Worm (Caenorhabditis elegans): ENCODE data around the gene pals-38.

The pals-38 gene

DNA sequence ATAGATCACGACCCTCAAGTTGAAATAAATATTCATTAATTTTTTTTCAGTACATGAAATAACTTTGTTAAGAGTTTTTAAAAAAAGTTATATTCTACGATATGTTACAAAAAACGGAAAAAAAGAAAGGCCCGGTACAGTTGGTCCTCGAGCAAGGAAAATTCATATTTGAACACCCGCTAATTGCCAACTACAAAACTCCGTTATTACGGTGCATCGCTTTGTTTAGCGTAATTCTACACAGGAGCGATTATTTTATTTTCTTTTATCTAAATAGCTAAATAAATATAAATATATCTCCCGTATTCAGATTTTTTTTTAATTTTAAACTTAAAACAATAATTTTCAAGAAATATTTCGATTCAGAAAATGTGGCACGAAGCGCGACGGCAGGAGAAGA, 3.6 kb upstream of the pals-38 start, which contains the start of gene F28C1.1:
Gene F28C1.1, plus strand, starts transcription at position 365 of the 400 bp plus-strand sequence.
- TF ChIP-seq hlh-13 (GFP tag; optimal IDR thresholded peaks at IDR 0.05), result no peak
- TF ChIP-seq ceh-24 (tag; optimal IDR thresholded peaks at IDR 0.05), result no peak
- no peak for TF ChIP-seq Y22D7AL.16 (tag; optimal IDR thresholded peaks at IDR 0.05)
- TF ChIP-seq elt-2 (tag; optimal IDR thresholded peaks at IDR 0.05), result peak; percentile 11

DNA sequence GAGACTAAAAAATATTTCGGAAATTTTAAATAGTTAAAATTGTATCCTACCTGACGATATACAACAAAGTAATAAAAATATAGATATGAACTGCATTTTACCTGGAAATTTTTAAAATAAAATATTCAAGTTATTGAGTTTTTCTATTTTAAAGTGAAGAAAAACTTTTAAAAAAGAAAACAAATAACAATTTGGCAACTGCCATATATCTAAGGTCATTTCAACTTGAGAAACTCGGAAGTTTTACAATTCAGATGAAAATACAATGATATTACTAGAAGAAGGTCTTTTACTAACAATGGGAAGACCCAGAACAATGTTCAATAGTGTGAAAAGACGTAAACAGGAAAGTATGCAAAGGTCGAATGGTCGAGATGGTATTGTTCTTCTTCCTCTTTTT, 3.1 kb upstream of the pals-38 start, which contains the start of gene C54D10.10:
Gene C54D10.10, minus strand, starts transcription at position 101 of the 400 bp plus-strand sequence.
- TF ChIP-seq dmd-4 (tag; optimal IDR thresholded peaks at IDR 0.05; ENCODE audit: borderline replicate concordance), result no peak
- TF ChIP-seq syd-9 (tag; optimal IDR thresholded peaks at IDR 0.05), result no peak
- no peak for TF ChIP-seq lim-6 (tag; optimal IDR thresholded peaks at IDR 0.05)
- no peak for TF ChIP-seq mec-3 (tag; optimal IDR thresholded peaks at IDR 0.05; ENCODE audit: borderline replicate concordance)
- TF ChIP-seq F13H6.1 (tag; optimal IDR thresholded peaks at IDR 0.05), result no peak
- TF ChIP-seq fkh-10 (GFP tag; optimal IDR thresholded peaks at IDR 0.05), result no peak
- no peak for TF ChIP-seq ceh-30 (tag; optimal IDR thresholded peaks at IDR 0.05)
- no peak for TF ChIP-seq nhr-11 (tag; optimal IDR thresholded peaks at IDR 0.05)
- no peak for TF ChIP-seq pha-2 (tag; optimal IDR thresholded peaks at IDR 0.05)
- no peak for TF ChIP-seq elt-2 (tag; optimal IDR thresholded peaks at IDR 0.05)
- no peak for TF ChIP-seq ceh-48 (tag; optimal IDR thresholded peaks at IDR 0.05)
- no peak for TF ChIP-seq ceh-24 (tag; optimal IDR thresholded peaks at IDR 0.05)

DNA sequence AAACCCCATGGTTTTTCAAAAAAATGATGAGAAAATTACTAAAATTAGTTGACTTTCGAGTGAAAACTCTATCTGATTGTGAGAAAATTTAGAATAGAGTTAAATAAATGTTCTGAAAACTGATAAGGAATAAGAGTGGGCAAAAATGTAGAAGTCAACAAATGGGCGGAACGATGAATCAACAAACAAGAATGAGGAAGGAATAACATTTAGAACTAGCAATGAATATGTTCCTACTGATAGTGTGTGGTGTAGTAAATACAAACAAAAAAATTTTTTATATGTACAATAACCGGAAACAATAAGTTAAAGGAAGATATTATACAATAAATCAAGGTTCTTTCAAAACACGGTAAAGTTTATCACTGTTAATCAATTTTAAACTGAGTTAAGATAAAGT, 3.0 kb downstream of the pals-38 start, which contains the start of gene pals-39:
Gene pals-39, minus strand, starts transcription at position 101 of the 400 bp plus-strand sequence.
- no peak for TF ChIP-seq fax-1 (tag; optimal IDR thresholded peaks at IDR 0.05)
- no peak for TF ChIP-seq pag-3 (tag; optimal IDR thresholded peaks at IDR 0.05; ENCODE audit: borderline replicate concordance)
- TF ChIP-seq tbx-2 (tag; optimal IDR thresholded peaks at IDR 0.05), result no peak
- TF ChIP-seq C08G9.2 (tag; optimal IDR thresholded peaks at IDR 0.05), result no peak
- no peak for TF ChIP-seq che-1 (tag; optimal IDR thresholded peaks at IDR 0.05)

DNA sequence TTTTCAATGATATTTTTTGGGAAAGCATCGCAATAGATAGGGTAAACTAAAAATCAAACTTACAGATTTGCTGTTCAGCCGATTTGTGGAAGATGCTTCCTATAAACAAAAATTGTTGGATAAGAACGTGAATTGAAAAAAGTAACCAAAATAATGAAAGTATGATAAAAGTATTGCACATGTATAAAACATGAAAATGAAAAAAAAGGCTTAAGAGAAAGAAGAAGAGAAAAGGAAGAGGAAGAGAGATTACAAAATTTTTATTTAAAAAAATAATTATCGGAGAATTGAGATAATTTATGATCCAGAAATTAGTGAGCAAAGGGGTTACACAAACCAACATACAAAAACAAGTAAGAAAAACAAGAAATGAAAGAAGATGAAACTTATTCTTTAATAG, 5.4 kb downstream of the pals-38 start, which contains the start of gene pals-37:
Gene pals-37, minus strand, starts transcription at position 101 of the 400 bp plus-strand sequence.
- no peak for TF ChIP-seq pag-3 (tag; optimal IDR thresholded peaks at IDR 0.05; ENCODE audit: borderline replicate concordance)

DNA sequence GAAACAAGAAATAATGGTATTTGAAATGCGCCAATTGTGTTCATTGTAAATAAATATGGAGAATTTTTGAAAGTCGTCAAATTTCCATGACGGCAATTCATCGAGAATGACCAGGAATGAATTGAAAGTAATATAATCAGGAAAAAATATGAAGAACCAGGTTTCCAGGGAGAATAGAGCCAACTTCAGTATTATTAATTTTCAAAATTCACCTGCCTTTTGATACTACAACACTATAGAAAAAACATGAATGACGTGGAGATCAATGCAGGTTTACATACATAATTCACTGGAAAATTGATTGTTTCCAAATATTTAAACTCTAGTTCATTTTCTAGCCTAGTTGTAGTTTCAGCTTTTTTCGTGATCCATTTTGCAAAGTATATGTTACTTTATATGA, 13.1 kb downstream of the pals-38 start, which contains the start of gene srh-25:
Gene srh-25, minus strand, starts transcription at position 101 of the 400 bp plus-strand sequence.
- TF ChIP-seq Y22D7AL.16 (tag; optimal IDR thresholded peaks at IDR 0.05) (no peak), K09A11.1 (tag; optimal IDR thresholded peaks at IDR 0.05; ENCODE audit: insufficient read depth) (no peak), fkh-10 (GFP tag; optimal IDR thresholded peaks at IDR 0.05) (no peak), hlh-8 (tag; optimal IDR thresholded peaks at IDR 0.05) (no peak), syd-9 (tag; optimal IDR thresholded peaks at IDR 0.05) (no peak), T23F11.4 (GFP tag; optimal IDR thresholded peaks at IDR 0.05) (no peak), hlh-15 (tag; optimal IDR thresholded peaks at IDR 0.05) (no peak), ceh-22 (tag; optimal IDR thresholded peaks at IDR 0.05) (no peak), ahr-1 (tag; optimal IDR thresholded peaks at IDR 0.05) (no peak)

DNA sequence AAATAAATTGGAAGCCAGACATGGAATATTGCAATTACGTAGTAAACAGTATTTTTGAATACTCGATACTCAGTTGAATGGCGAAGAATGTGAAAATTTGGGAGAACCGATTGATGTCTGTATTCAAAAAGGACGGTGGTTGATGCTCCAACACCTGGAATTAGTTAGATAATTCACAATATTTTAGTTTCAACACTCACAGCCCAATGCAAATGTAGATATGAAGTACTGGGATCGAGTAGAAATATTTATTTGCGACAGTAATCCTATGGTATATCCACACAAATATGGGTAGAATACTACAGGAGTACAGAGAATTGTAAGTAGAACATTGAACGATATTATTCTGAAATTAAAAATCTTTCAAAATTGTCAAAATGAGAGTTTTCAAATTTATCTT, 13.7 kb downstream of the pals-38 start:
- TF ChIP-seq lim-6 (tag; optimal IDR thresholded peaks at IDR 0.05), result no peak
- no peak for TF ChIP-seq zip-5 (tag; optimal IDR thresholded peaks at IDR 0.05)
- TF ChIP-seq T23F11.4 (GFP tag; optimal IDR thresholded peaks at IDR 0.05), result no peak
- TF ChIP-seq ceh-6 (GFP tag; optimal IDR thresholded peaks at IDR 0.05), result no peak
- TF ChIP-seq pha-2 (tag; optimal IDR thresholded peaks at IDR 0.05), result no peak
- TF ChIP-seq hlh-15 (tag; optimal IDR thresholded peaks at IDR 0.05), result no peak
- no peak for TF ChIP-seq K02D7.2 (tag; optimal IDR thresholded peaks at IDR 0.05)
- no peak for TF ChIP-seq pqm-1 (tag; optimal IDR thresholded peaks at IDR 0.05)
- TF ChIP-seq npax-4 (tag; optimal IDR thresholded peaks at IDR 0.05), result no peak
- TF ChIP-seq sox-4 (tag; optimal IDR thresholded peaks at IDR 0.05), result no peak
- TF ChIP-seq ceh-48 (tag; optimal IDR thresholded peaks at IDR 0.05), result no peak
- TF ChIP-seq pros-1 (tag; optimal IDR thresholded peaks at IDR 0.05), result no peak
- no peak for TF ChIP-seq fkh-10 (GFP tag; optimal IDR thresholded peaks at IDR 0.05)
- no peak for TF ChIP-seq nhr-232 (tag; optimal IDR thresholded peaks at IDR 0.05)
- TF ChIP-seq che-1 (tag; optimal IDR thresholded peaks at IDR 0.05), result no peak
- no peak for TF ChIP-seq madf-2 (tag; optimal IDR thresholded peaks at IDR 0.05)
